Worm (Caenorhabditis elegans) whole organism, L1 larva: Measurements from ENCODE around the gene C50E3.12.

Experiments used
- C16A3.4 ChIP-seq: fragments of 150-350 bp; optimal IDR thresholded peaks from 2 replicates; lab custom pipeline; 2014; ENCODE audit warnings: missing biosample characterization, missing genetic modification characterization
- C34B4.2 ChIP-seq: sonication (generic microtip); optimal IDR thresholded peaks from 2 replicates; lab custom pipeline; 2017; ENCODE audit warnings: mild to moderate bottlenecking, missing genetic modification characterization, missing compliant biosample characterization
- Y116A8C.19 ChIP-seq: sonication (generic microtip); optimal IDR thresholded peaks from 2 replicates; lab custom pipeline; 2016; ENCODE audit warnings: missing compliant biosample characterization, missing genetic modification characterization, borderline replicate concordance
- alr-1 ChIP-seq: fragments of 200-800 bp; sonication (Bioruptor generic); optimal IDR thresholded peaks from 2 replicates; lab custom pipeline; 2018; ENCODE audit warnings: borderline replicate concordance, mild to moderate bottlenecking, missing genetic modification characterization, missing compliant biosample characterization
- aly-2 ChIP-seq: fragments of 150-350 bp; optimal IDR thresholded peaks from 2 replicates; lab custom pipeline; 2014; ENCODE audit warnings: missing biosample characterization, missing genetic modification characterization
- ceh-82 ChIP-seq, 3 experiments: fragments of 150-350 bp in 1 of 3; sonication (generic microtip) in 2 of 3; optimal IDR thresholded peaks; 2 replicates each; lab custom pipeline; 2014 to 2017; ENCODE audit warnings: missing biosample characterization in 3 of 3, missing genetic modification characterization in 3 of 3
- ceh-90 ChIP-seq: sonication (generic microtip); optimal IDR thresholded peaks from 2 replicates; lab custom pipeline; 2016; ENCODE audit warnings: missing genetic modification characterization, missing compliant biosample characterization
- ces-1 ChIP-seq: fragments of 150-350 bp; optimal IDR thresholded peaks from 2 replicates; lab custom pipeline; 2014; ENCODE audit warnings: missing biosample characterization, missing genetic modification reagents, missing genetic modification characterization
- dpl-1 ChIP-seq, 3 experiments: fragments of 150-350 bp in 2 of 3; sonication (generic microtip) in 1 of 3; optimal IDR thresholded peaks; 2 replicates each; lab custom pipeline; 2014 to 2017; ENCODE audit warnings: missing biosample characterization in 3 of 3, missing genetic modification characterization in 3 of 3, missing genetic modification reagents in 3 of 3
- egl-13 ChIP-seq: sonication (generic microtip); optimal IDR thresholded peaks from 2 replicates; lab custom pipeline; 2016; ENCODE audit warnings: missing genotype, missing genetic modification reagents, missing genetic modification characterization, missing compliant biosample characterization
- egl-27 ChIP-seq, 2 experiments: fragments of 150-350 bp in 1 of 2; sonication (generic microtip); optimal IDR thresholded peaks; 3 replicates each; lab custom pipeline; 2017 to 2018; ENCODE audit warnings: missing biosample characterization in 2 of 2, missing genetic modification characterization in 2 of 2, missing genetic modification reagents in 2 of 2
- elt-2 ChIP-seq: sonication (generic microtip); optimal IDR thresholded peaks from 2 replicates; lab custom pipeline; 2016; ENCODE audit warnings: missing genetic modification characterization, mild to moderate bottlenecking, inconsistent platforms, missing compliant biosample characterization, missing genetic modification reagents
- elt-3 ChIP-seq, 6 experiments: fragments of 150-350 bp in 1 of 6; sonication (generic microtip); optimal IDR thresholded peaks; 2 replicates each; lab custom pipeline; 2017 to 2018; ENCODE audit warnings: missing biosample characterization in 6 of 6, missing genetic modification characterization in 6 of 6, inconsistent platforms in 1 of 6
- ets-5 ChIP-seq: fragments of 200-800 bp; sonication (Bioruptor generic); IDR thresholded peaks from 2 replicates; pipeline ENCODE4 v1.3.6; 2022; ENCODE audit warnings: missing genetic modification characterization, missing compliant biosample characterization
- fkh-4 ChIP-seq: sonication (generic microtip); optimal IDR thresholded peaks from 2 replicates; lab custom pipeline; 2016; ENCODE audit warnings: missing compliant biosample characterization, missing genetic modification characterization, borderline replicate concordance
- hlh-4 ChIP-seq: sonication (generic microtip); optimal IDR thresholded peaks from 2 replicates; lab custom pipeline; 2016; ENCODE audit warnings: mild to moderate bottlenecking, missing genetic modification characterization, missing compliant biosample characterization
- irx-1 ChIP-seq: sonication (generic microtip); optimal IDR thresholded peaks from 2 replicates; lab custom pipeline; 2016; ENCODE audit warnings: missing genetic modification characterization, missing compliant biosample characterization
- jun-1 ChIP-seq: fragments of 150-350 bp; optimal IDR thresholded peaks from 2 replicates; lab custom pipeline; 2014; ENCODE audit warnings: missing biosample characterization, missing genetic modification reagents, missing genetic modification characterization
- lin-14 ChIP-seq: fragments of 200-800 bp; sonication (Bioruptor generic); optimal IDR thresholded peaks from 2 replicates; lab custom pipeline; 2018; ENCODE audit warnings: mild to moderate bottlenecking, missing genetic modification characterization, moderate library complexity, missing compliant biosample characterization
- lin-15B ChIP-seq: fragments of 150-350 bp; sonication (generic microtip); optimal IDR thresholded peaks from 3 replicates; lab custom pipeline; 2014; ENCODE audit warnings: missing biosample characterization, missing genetic modification characterization
- lin-39 ChIP-seq: fragments of 150-350 bp; optimal IDR thresholded peaks from 2 replicates; lab custom pipeline; 2014; ENCODE audit warnings: missing biosample characterization, missing genetic modification reagents, missing genetic modification characterization
- mep-1 ChIP-seq: fragments of 150-350 bp; optimal IDR thresholded peaks from 2 replicates; lab custom pipeline; 2014; ENCODE audit warnings: missing biosample characterization, missing genetic modification characterization
- nhr-19 ChIP-seq: fragments of 200-800 bp; sonication (Bioruptor generic); conservative IDR thresholded peaks from 2 replicates; pipeline ENCODE4 v1.3.6; 2022; ENCODE audit warnings: missing genetic modification characterization, missing compliant biosample characterization
- nhr-20 ChIP-seq: sonication (generic microtip); optimal IDR thresholded peaks from 2 replicates; lab custom pipeline; 2016; ENCODE audit warnings: mild to moderate bottlenecking, missing genetic modification characterization, missing compliant biosample characterization
- nhr-47 ChIP-seq: sonication (generic microtip); optimal IDR thresholded peaks from 2 replicates; lab custom pipeline; 2016; ENCODE audit warnings: mild to moderate bottlenecking, missing genetic modification characterization, moderate library complexity, missing compliant biosample characterization
- nhr-76 ChIP-seq: sonication (generic microtip); optimal IDR thresholded peaks from 2 replicates; lab custom pipeline; 2017; ENCODE audit warnings: missing biosample characterization, missing genetic modification characterization
- nhr-77 ChIP-seq: fragments of 150-350 bp; optimal IDR thresholded peaks from 2 replicates; lab custom pipeline; 2014; ENCODE audit warnings: missing biosample characterization, missing genetic modification characterization
- nhr-85 ChIP-seq: sonication (generic microtip); peaks from one replicate; lab custom pipeline; 2016; ENCODE audit warnings: missing genetic modification characterization, inconsistent platforms, missing compliant biosample characterization
- nhr-90 ChIP-seq: sonication (generic microtip); optimal IDR thresholded peaks from 2 replicates; lab custom pipeline; 2016; ENCODE audit warnings: mild to moderate bottlenecking, missing genetic modification characterization, missing compliant biosample characterization; ENCODE audit not compliant: poor library complexity
- pax-3 ChIP-seq: fragments of 200-800 bp; sonication (Bioruptor generic); optimal IDR thresholded peaks from 2 replicates; lab custom pipeline; 2018; ENCODE audit warnings: mild to moderate bottlenecking, missing genetic modification characterization, moderate library complexity, missing compliant biosample characterization
- pqm-1 ChIP-seq: sonication (generic microtip); optimal IDR thresholded peaks from 3 replicates; lab custom pipeline; 2017; ENCODE audit warnings: missing biosample characterization, missing genetic modification characterization
- rnt-1 ChIP-seq: sonication (generic microtip); optimal IDR thresholded peaks from 2 replicates; lab custom pipeline; 2016; ENCODE audit warnings: mild to moderate bottlenecking, missing genetic modification characterization, moderate library complexity, missing compliant biosample characterization
- swsn-7 ChIP-seq: sonication (generic microtip); optimal IDR thresholded peaks from 2 replicates; lab custom pipeline; 2016; ENCODE audit warnings: missing genetic modification characterization, missing compliant biosample characterization
- tlp-1 ChIP-seq: fragments of 150-350 bp; optimal IDR thresholded peaks from 2 replicates; lab custom pipeline; 2014; ENCODE audit warnings: missing biosample characterization, missing genetic modification characterization
- unc-130 ChIP-seq: fragments of 150-350 bp; optimal IDR thresholded peaks from 2 replicates; lab custom pipeline; 2017; ENCODE audit warnings: missing biosample characterization, missing genetic modification characterization, inconsistent platforms
- unc-30 ChIP-seq: sonication (generic microtip); optimal IDR thresholded peaks from 2 replicates; lab custom pipeline; 2017; ENCODE audit warnings: missing biosample characterization, missing genetic modification characterization
- unc-86 ChIP-seq: sonication (generic microtip); optimal IDR thresholded peaks from 2 replicates; lab custom pipeline; 2016; ENCODE audit warnings: missing genetic modification characterization, missing compliant biosample characterization
- zip-4 ChIP-seq: fragments of 200-800 bp; sonication (Bioruptor generic); optimal IDR thresholded peaks from 2 replicates; lab custom pipeline; 2018; ENCODE audit warnings: mild to moderate bottlenecking, missing genetic modification characterization, moderate library complexity, missing compliant biosample characterization
- ztf-11 ChIP-seq, 2 experiments: sonication (generic microtip); optimal IDR thresholded peaks; 2 replicates each; lab custom pipeline; 2016 to 2017; ENCODE audit warnings: missing genetic modification characterization in 2 of 2, missing biosample characterization in 1 of 2, missing compliant biosample characterization in 1 of 2

Gene C50E3.12

DNA sequence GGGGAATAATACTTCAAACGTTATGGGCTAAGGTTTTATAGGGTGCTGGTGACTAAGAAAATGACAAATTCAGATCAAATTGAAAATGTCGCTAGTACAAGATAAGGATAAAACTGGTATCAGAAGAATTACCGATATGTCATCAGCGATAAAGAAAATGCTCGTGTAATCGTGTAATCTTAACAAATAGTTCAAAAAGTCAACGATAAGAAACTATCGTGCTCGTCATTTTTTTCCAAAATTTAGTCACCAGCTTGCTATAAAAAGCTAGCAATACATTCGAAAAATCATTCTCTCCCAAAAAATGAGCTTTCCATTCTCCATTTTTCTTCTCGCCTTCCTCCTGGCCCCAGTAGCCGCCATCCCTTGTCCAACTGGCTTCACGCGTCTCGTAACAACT lies 15.9 kb upstream of the C50E3.12 start, which contains the start of gene clec-45:
TSS of gene clec-45 (plus strand) at position 301 of the 400 bp plus-strand sequence.
- TF ChIP-seq irx-1: no peak
- TF ChIP-seq Y116A8C.19 (tag; lab: Kevin White, UChicago): no peak
- no peak for TF ChIP-seq elt-2 (tag; lab: Kevin White, UChicago)
- no peak for TF ChIP-seq lin-14 (GFP tag; lab: Kevin White, UChicago)
- no peak for TF ChIP-seq tlp-1 (tag; lab: Kevin White, UChicago)
- TF ChIP-seq nhr-19: no peak
- TF ChIP-seq dpl-1 (GFP tag; optimal IDR thresholded peaks at IDR 0.05; lab: Kevin White, UChicago): no peak
- TF ChIP-seq jun-1 (tag; lab: Kevin White, UChicago): no peak

DNA sequence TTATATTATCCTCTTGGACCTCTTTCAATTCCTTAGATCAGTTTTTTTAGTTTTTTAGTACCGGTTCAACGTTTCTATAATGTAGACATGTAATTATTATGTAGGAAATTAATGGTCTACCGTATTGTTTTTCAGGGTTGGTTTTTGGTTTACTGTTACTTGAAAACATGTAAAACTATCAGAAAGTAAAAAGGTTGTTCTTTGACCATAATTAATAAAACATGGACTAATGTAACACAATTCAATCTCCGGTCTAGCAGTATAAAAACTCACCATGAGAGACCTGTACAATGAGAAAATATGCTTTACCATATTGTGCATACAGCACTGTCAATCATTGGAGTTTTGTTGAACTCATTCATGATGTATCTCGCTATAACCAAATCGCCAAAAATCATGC lies 13.6 kb upstream of the C50E3.12 start, which contains the start of gene srd-29:
TSS of gene srd-29 (plus strand) at position 301 of the 400 bp plus-strand sequence.
- TF ChIP-seq pax-3 (tag; lab: Kevin White, UChicago) (no peak), fkh-4 (tag; lab: Kevin White, UChicago) (no peak), unc-30 (tag; lab: Kevin White, UChicago) (no peak), ets-5 (GFP tag; lab: Robert Waterston, UW) (no peak), alr-1 (tag; lab: Kevin White, UChicago) (no peak), hlh-4 (no peak), C34B4.2 (no peak), nhr-85 (tag; lab: Kevin White, UChicago) (no peak), nhr-90 (tag; lab: Kevin White, UChicago) (no peak), jun-1 (tag; lab: Kevin White, UChicago) (no peak), lin-39 (tag; lab: Kevin White, UChicago) (no peak), unc-86 (tag; lab: Kevin White, UChicago) (no peak)

DNA sequence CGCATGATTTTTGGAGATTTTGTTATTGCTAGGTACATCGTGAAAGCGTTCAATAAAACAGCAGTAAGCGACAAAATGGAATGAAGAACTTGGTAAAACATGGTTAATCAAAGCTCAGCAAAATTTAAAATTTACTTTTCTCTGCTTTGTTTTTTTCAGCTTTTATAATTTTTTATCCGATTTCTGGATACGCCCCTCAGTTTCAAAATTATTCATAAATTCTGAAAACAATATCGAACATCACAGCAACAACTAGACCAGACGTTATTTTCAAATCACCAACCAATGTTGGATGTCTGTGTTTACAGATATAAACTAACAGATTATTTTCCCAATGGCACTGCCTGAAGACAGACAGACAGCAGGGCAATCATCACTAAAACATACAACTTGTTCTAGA lies 12.8 kb upstream of the C50E3.12 start, which contains the start of gene srd-31:
TSS of gene srd-31 (minus strand) at position 101 of the 400 bp plus-strand sequence.
- no peak for TF ChIP-seq ceh-90 (tag; lab: Kevin White, UChicago)
- no peak for TF ChIP-seq lin-15B (tag; lab: Kevin White, UChicago)
- no peak for TF ChIP-seq aly-2
- no peak for TF ChIP-seq ceh-82 (tag; optimal IDR thresholded peaks at IDR 0.05; lab: Kevin White, UChicago)
- no peak for TF ChIP-seq mep-1 (tag; lab: Kevin White, UChicago)
- TF ChIP-seq rnt-1 (tag; lab: Kevin White, UChicago): no peak
- TF ChIP-seq ztf-11 (tag; optimal IDR thresholded peaks at IDR 0.05; lab: Kevin White, UChicago): no peak
- TF ChIP-seq nhr-20: no peak
- no peak for TF ChIP-seq nhr-47 (tag; lab: Kevin White, UChicago)
- no peak for TF ChIP-seq ces-1 (GFP tag; lab: Kevin White, UChicago)
- TF ChIP-seq egl-13 (tag; lab: Kevin White, UChicago): no peak
- TF ChIP-seq nhr-19: no peak
- TF ChIP-seq nhr-76 (tag; lab: Kevin White, UChicago): no peak
- TF ChIP-seq unc-130: no peak
- TF ChIP-seq pqm-1: no peak
- no peak for TF ChIP-seq elt-2 (tag; lab: Kevin White, UChicago)

DNA sequence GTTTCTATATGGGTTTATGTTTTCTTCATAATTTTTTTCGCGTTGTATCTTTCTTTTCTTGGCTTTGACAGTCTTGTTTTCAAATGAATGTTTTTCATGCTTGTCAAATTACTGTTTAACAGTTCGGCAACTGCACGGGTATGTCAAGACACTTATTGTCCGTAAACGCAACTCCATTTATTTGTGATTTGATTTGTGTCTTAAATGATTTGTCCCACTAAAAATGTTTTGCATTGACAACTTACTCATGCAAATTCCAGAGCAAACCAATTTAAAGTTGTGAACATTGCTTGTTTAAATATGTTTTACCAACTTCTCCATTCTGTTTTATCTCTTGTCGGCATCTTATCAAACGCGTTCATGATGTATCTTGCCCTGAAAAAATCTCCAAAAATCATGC lies 9.9 kb upstream of the C50E3.12 start, which contains the start of gene srd-25:
TSS of gene srd-25 (plus strand) at position 301 of the 400 bp plus-strand sequence.
- no peak for TF ChIP-seq swsn-7 (tag; lab: Kevin White, UChicago)
- no peak for TF ChIP-seq zip-4 (GFP tag; lab: Kevin White, UChicago)
- TF ChIP-seq nhr-77 (tag; lab: Kevin White, UChicago): no peak
- TF ChIP-seq rnt-1 (tag; lab: Kevin White, UChicago): no peak
- no peak for TF ChIP-seq egl-27 (tag; optimal IDR thresholded peaks at IDR 0.05; lab: Kevin White, UChicago)
- TF ChIP-seq C16A3.4: no peak
- TF ChIP-seq elt-3 (tag; optimal IDR thresholded peaks at IDR 0.05; lab: Kevin White, UChicago): no peak
